Worm (Caenorhabditis elegans) whole organism, L2 larva: ENCODE measurements around the gene C49F8.15.

ENCODE experiments used
- mab-5 ChIP-seq: fragments of 150-350 bp; optimal IDR thresholded peaks from 2 replicates; lab custom pipeline; 2014; ENCODE audit warnings: missing biosample characterization, missing genetic modification characterization
- skn-1 ChIP-seq: sonication (generic microtip); optimal IDR thresholded peaks from 2 replicates; lab custom pipeline; 2017; ENCODE audit warnings: missing biosample characterization, missing genetic modification characterization

- no peak for TF ChIP-seq mab-5
- TF ChIP-seq skn-1 (tag; lab: Kevin White, UChicago) = no peak
These were observed 32.6 kb upstream of the C49F8.15 start, which contains the start of gene irld-2 for ce11 chrX:13394971-13395370.
